Worm (Caenorhabditis elegans) whole organism, L1 larva: ENCODE data around the gene sre-18.

Source experiments
- Y116A8C.19 ChIP-seq: sonication (generic microtip); optimal IDR thresholded peaks from 2 replicates; lab custom pipeline; 2016; ENCODE audit warnings: missing compliant biosample characterization, missing genetic modification characterization, borderline replicate concordance
- ama-1 ChIP-seq: fragments of 150-350 bp; optimal IDR thresholded peaks from 2 replicates; lab custom pipeline; 2014
- blmp-1 ChIP-seq: fragments of 150-350 bp; optimal IDR thresholded peaks from 2 replicates; lab custom pipeline; 2014; ENCODE audit warnings: missing biosample characterization, missing genetic modification characterization
- ces-1 ChIP-seq: fragments of 150-350 bp; optimal IDR thresholded peaks from 2 replicates; lab custom pipeline; 2014; ENCODE audit warnings: missing biosample characterization, missing genetic modification reagents, missing genetic modification characterization
- lin-15B ChIP-seq: fragments of 150-350 bp; sonication (generic microtip); optimal IDR thresholded peaks from 3 replicates; lab custom pipeline; 2014; ENCODE audit warnings: missing biosample characterization, missing genetic modification characterization
- lsy-2 ChIP-seq, 2 experiments: fragments of 150-350 bp; optimal IDR thresholded peaks; 2 replicates each; lab custom pipeline; 2014; ENCODE audit warnings: missing biosample characterization in 2 of 2, missing genetic modification characterization in 2 of 2
- nhr-28 ChIP-seq: fragments of 150-350 bp; optimal IDR thresholded peaks from 2 replicates; lab custom pipeline; 2014; ENCODE audit warnings: missing biosample characterization, missing genetic modification characterization
- nhr-77 ChIP-seq: fragments of 150-350 bp; optimal IDR thresholded peaks from 2 replicates; lab custom pipeline; 2014; ENCODE audit warnings: missing biosample characterization, missing genetic modification characterization
- skn-1 ChIP-seq: fragments of 150-350 bp; optimal IDR thresholded peaks from 2 replicates; lab custom pipeline; 2014; ENCODE audit warnings: missing biosample characterization, missing genetic modification characterization
- sox-4 ChIP-seq: sonication (generic microtip); optimal IDR thresholded peaks from 2 replicates; lab custom pipeline; 2016; ENCODE audit warnings: missing genetic modification characterization, missing compliant biosample characterization
- unc-130 ChIP-seq: fragments of 150-350 bp; optimal IDR thresholded peaks from 2 replicates; lab custom pipeline; 2017; ENCODE audit warnings: missing biosample characterization, missing genetic modification characterization, inconsistent platforms
- unc-62 ChIP-seq: fragments of 150-350 bp; optimal IDR thresholded peaks from 2 replicates; lab custom pipeline; 2014; ENCODE audit warnings: missing biosample characterization, missing genetic modification reagents, missing genetic modification characterization

DNA sequence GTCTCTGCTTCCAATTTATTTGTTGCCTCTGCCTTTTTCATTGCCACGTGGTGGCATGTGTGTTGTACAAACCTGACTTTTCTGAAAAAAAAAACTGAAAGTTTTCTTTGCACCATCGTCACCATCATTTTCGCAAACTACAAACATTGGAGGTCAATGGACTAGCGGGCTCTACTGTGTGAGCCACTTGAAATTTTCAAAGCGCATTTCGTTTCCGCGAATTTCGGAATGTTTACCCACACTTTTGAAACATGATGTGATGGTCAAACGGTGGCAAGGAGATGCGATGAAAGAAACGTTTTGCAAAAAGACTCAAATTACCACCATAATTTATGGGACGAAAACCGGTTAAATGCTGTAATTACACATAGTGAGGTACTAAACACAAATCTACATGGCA lies 21.7 kb downstream of the sre-18 start:
- TF ChIP-seq nhr-28 (tag; lab: Kevin White, UChicago) (no peak), lin-15B (tag; lab: Kevin White, UChicago) (no peak), lsy-2 (tag; optimal IDR thresholded peaks at IDR 0.05; lab: Kevin White, UChicago) (no peak), ces-1 (GFP tag; lab: Kevin White, UChicago) (no peak), blmp-1 (no peak), skn-1 (tag; lab: Kevin White, UChicago) (no peak), ama-1 (lab: Kevin White, UChicago) (no peak), sox-4 (tag; lab: Kevin White, UChicago) (no peak), nhr-77 (no peak), unc-62 (GFP tag; lab: Kevin White, UChicago) (no peak), unc-130 (tag; lab: Kevin White, UChicago) (no peak), Y116A8C.19 (tag; lab: Kevin White, UChicago) (no peak)
